Worm (Caenorhabditis elegans): ENCODE measurements around the gene smf-2.
A peak's percentile ranks its signal among the peaks of the same experiment; 100 is the strongest.

DNA sequence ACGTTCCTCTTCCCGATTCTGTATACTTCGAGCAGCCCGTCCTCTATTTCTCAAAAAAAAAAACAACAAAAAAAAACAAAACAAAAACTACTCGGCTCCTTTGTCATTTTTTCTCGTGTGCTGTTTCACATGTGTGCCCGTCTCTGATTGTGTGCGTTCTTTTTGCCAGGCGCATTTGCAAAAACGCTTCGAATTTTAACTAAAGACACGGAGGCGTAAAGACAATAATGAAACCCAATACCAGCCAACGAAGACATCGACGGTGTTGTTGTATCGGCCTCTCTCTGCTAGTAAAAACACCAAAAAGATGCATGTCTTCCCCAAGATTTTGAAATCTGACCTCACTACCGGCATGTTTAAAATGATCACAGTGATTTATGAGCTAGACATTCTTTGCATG, 28.4 kb upstream of the smf-2 start:
- TF ChIP-seq lin-13 (GFP tag; optimal IDR thresholded peaks at IDR 0.05), result no peak
- TF ChIP-seq ztf-11 (tag; optimal IDR thresholded peaks at IDR 0.05), result no peak
- no peak for TF ChIP-seq efl-3 (GFP tag; optimal IDR thresholded peaks at IDR 0.05)
- no peak for TF ChIP-seq ets-5 (GFP tag; IDR thresholded peaks at IDR 0.05)
- no peak for TF ChIP-seq jun-1 (tag; optimal IDR thresholded peaks at IDR 0.05)
- TF ChIP-seq C04F5.9 (tag; optimal IDR thresholded peaks at IDR 0.05), result no peak
- peak; percentile 2 for TF ChIP-seq blmp-1 (tag; optimal IDR thresholded peaks at IDR 0.05)
- no peak for TF ChIP-seq elt-2 (tag; optimal IDR thresholded peaks at IDR 0.05)
- TF ChIP-seq zag-1 (tag; optimal IDR thresholded peaks at IDR 0.05), result no peak
